Worm (Caenorhabditis elegans) whole organism, L2 larva: Measurements from ENCODE around the gene C48B4.10.
A peak's percentile ranks its signal among the peaks of the same experiment; 100 is the strongest.

Source experiments
- C34F6.9 ChIP-seq: fragments of 150-350 bp; optimal IDR thresholded peaks from 2 replicates; lab custom pipeline; 2014; ENCODE audit warnings: missing biosample characterization, missing genetic modification characterization
- R02D3.7 ChIP-seq: fragments of 150-350 bp; optimal IDR thresholded peaks from 2 replicates; lab custom pipeline; 2014; ENCODE audit warnings: missing biosample characterization, missing genetic modification characterization
- Y55F3AM.14 ChIP-seq: fragments of 200-800 bp; sonication (Bioruptor generic); optimal IDR thresholded peaks from 2 replicates; lab custom pipeline; 2018; ENCODE audit warnings: mild to moderate bottlenecking, missing genetic modification characterization, missing compliant biosample characterization
- ZK546.5 ChIP-seq: sonication (generic microtip); optimal IDR thresholded peaks from 2 replicates; lab custom pipeline; 2017; ENCODE audit warnings: missing biosample characterization, missing genetic modification characterization
- alr-1 ChIP-seq: fragments of 150-350 bp; optimal IDR thresholded peaks from 2 replicates; lab custom pipeline; 2014; ENCODE audit warnings: missing biosample characterization, missing genetic modification characterization
- aly-2 ChIP-seq: fragments of 150-350 bp; optimal IDR thresholded peaks from 2 replicates; lab custom pipeline; 2014; ENCODE audit warnings: missing biosample characterization, missing genetic modification characterization
- blmp-1 ChIP-seq: sonication (generic microtip); optimal IDR thresholded peaks from 2 replicates; lab custom pipeline; 2017; ENCODE audit warnings: missing genetic modification characterization, mild to moderate bottlenecking, missing compliant biosample characterization, antibody characterized with exemption, moderate library complexity; ENCODE audit not compliant: insufficient read depth
- ceh-16 ChIP-seq: fragments of 150-350 bp; optimal IDR thresholded peaks from 2 replicates; lab custom pipeline; 2014; ENCODE audit warnings: missing biosample characterization, missing genetic modification characterization
- ceh-82 ChIP-seq: fragments of 150-350 bp; optimal IDR thresholded peaks from 2 replicates; lab custom pipeline; 2014; ENCODE audit warnings: missing biosample characterization, missing genetic modification characterization
- crh-2 ChIP-seq: sonication (generic microtip); optimal IDR thresholded peaks from 2 replicates; lab custom pipeline; 2017; ENCODE audit warnings: missing biosample characterization, missing genetic modification characterization
- dmd-4 ChIP-seq: sonication (generic microtip); optimal IDR thresholded peaks from 2 replicates; lab custom pipeline; 2017; ENCODE audit warnings: missing biosample characterization, missing genetic modification characterization
- egl-27 ChIP-seq: sonication (generic microtip); optimal IDR thresholded peaks from 3 replicates; lab custom pipeline; 2017; ENCODE audit warnings: missing biosample characterization, missing genetic modification reagents, missing genetic modification characterization
- elt-1 ChIP-seq: fragments of 150-350 bp; optimal IDR thresholded peaks from 2 replicates; lab custom pipeline; 2014; ENCODE audit warnings: missing biosample characterization, missing genetic modification characterization
- fos-1 ChIP-seq: fragments of 150-350 bp; optimal IDR thresholded peaks from 2 replicates; lab custom pipeline; 2014; ENCODE audit warnings: missing biosample characterization, missing genetic modification characterization
- gmeb-1 ChIP-seq: fragments of 150-350 bp; optimal IDR thresholded peaks from 2 replicates; lab custom pipeline; 2014; ENCODE audit warnings: missing biosample characterization, missing genetic modification characterization
- lin-11 ChIP-seq: fragments of 150-350 bp; sonication (generic microtip); optimal IDR thresholded peaks from 2 replicates; lab custom pipeline; 2014; ENCODE audit warnings: missing biosample characterization, missing genetic modification characterization, inconsistent platforms, mixed read lengths
- lin-13 ChIP-seq: fragments of 150-350 bp; optimal IDR thresholded peaks from 2 replicates; lab custom pipeline; 2014; ENCODE audit warnings: missing biosample characterization, missing genetic modification reagents, missing genetic modification characterization
- lin-39 ChIP-seq: fragments of 150-350 bp; optimal IDR thresholded peaks from 2 replicates; lab custom pipeline; 2014; ENCODE audit warnings: missing biosample characterization, missing genetic modification reagents, missing genetic modification characterization
- lsy-2 ChIP-seq, 2 experiments: fragments of 150-350 bp in 1 of 2; sonication (generic microtip) in 1 of 2; optimal IDR thresholded peaks; 2 replicates each; lab custom pipeline; 2014 to 2017; ENCODE audit warnings: missing biosample characterization in 2 of 2, missing genetic modification characterization in 2 of 2
- mbf-1 ChIP-seq: sonication (generic microtip); optimal IDR thresholded peaks from 2 replicates; lab custom pipeline; 2017; ENCODE audit warnings: missing biosample characterization, missing genetic modification characterization
- mdl-1 ChIP-seq, 2 experiments: fragments of 150-350 bp in 1 of 2; sonication (generic microtip) in 1 of 2; optimal IDR thresholded peaks; 2 replicates each; lab custom pipeline; 2017; ENCODE audit warnings: missing biosample characterization in 2 of 2, missing genetic modification characterization in 2 of 2
- nhr-10 ChIP-seq: sonication (generic microtip); optimal IDR thresholded peaks from 2 replicates; lab custom pipeline; 2017; ENCODE audit warnings: missing biosample characterization, missing genetic modification characterization
- nhr-12 ChIP-seq: fragments of 150-350 bp; optimal IDR thresholded peaks from 2 replicates; lab custom pipeline; 2014; ENCODE audit warnings: missing biosample characterization, missing genetic modification characterization
- nhr-129 ChIP-seq: fragments of 150-350 bp; optimal IDR thresholded peaks from 2 replicates; lab custom pipeline; 2014; ENCODE audit warnings: missing biosample characterization, missing genetic modification characterization
- nhr-21 ChIP-seq: fragments of 150-350 bp; optimal IDR thresholded peaks from 2 replicates; lab custom pipeline; 2014; ENCODE audit warnings: missing biosample characterization, missing genetic modification characterization
- nhr-23 ChIP-seq: fragments of 150-350 bp; optimal IDR thresholded peaks from 2 replicates; lab custom pipeline; 2014; ENCODE audit warnings: missing biosample characterization, missing genetic modification reagents, missing genetic modification characterization
- nhr-237 ChIP-seq: fragments of 150-350 bp; optimal IDR thresholded peaks from 2 replicates; lab custom pipeline; 2014; ENCODE audit warnings: missing biosample characterization, missing genetic modification characterization
- nhr-25 ChIP-seq: fragments of 150-350 bp; sonication (generic microtip); optimal IDR thresholded peaks from 3 replicates; lab custom pipeline; 2014; ENCODE audit warnings: missing biosample characterization, missing genetic modification characterization
- nhr-6 ChIP-seq: fragments of 150-350 bp; optimal IDR thresholded peaks from 2 replicates; lab custom pipeline; 2014; ENCODE audit warnings: missing biosample characterization, missing genetic modification characterization
- peb-1 ChIP-seq: fragments of 150-350 bp; optimal IDR thresholded peaks from 2 replicates; lab custom pipeline; 2014; ENCODE audit warnings: missing biosample characterization, missing genetic modification characterization
- sem-4 ChIP-seq: fragments of 150-350 bp; optimal IDR thresholded peaks from 2 replicates; lab custom pipeline; 2014; ENCODE audit warnings: missing biosample characterization, missing genetic modification reagents, missing genetic modification characterization
- skn-1 ChIP-seq: sonication (generic microtip); optimal IDR thresholded peaks from 2 replicates; lab custom pipeline; 2017; ENCODE audit warnings: missing biosample characterization, missing genetic modification characterization
- sma-9 ChIP-seq, 2 experiments: fragments of 150-350 bp in 1 of 2; sonication (generic microtip) in 1 of 2; optimal IDR thresholded peaks; 2 replicates each; lab custom pipeline; 2014 to 2016; ENCODE audit warnings: missing genetic modification characterization in 2 of 2, mild to moderate bottlenecking in 1 of 2, missing biosample characterization in 1 of 2, missing compliant biosample characterization in 1 of 2, missing genetic modification reagents in 1 of 2, moderate library complexity in 1 of 2
- unc-39 ChIP-seq: fragments of 150-350 bp; optimal IDR thresholded peaks from 2 replicates; lab custom pipeline; 2014; ENCODE audit warnings: missing biosample characterization, missing genetic modification characterization
- unc-55 ChIP-seq: fragments of 150-350 bp; sonication (generic microtip); optimal IDR thresholded peaks from 3 replicates; lab custom pipeline; 2014; ENCODE audit warnings: missing biosample characterization, missing genetic modification reagents, missing genetic modification characterization
- unc-62 ChIP-seq: fragments of 150-350 bp; optimal IDR thresholded peaks from 2 replicates; lab custom pipeline; 2014; ENCODE audit warnings: missing biosample characterization, missing genetic modification reagents, missing genetic modification characterization
- zag-1 ChIP-seq: fragments of 150-350 bp; optimal IDR thresholded peaks from 2 replicates; lab custom pipeline; 2014; ENCODE audit warnings: missing biosample characterization, missing genetic modification characterization
- ztf-1 ChIP-seq: fragments of 200-800 bp; sonication (Bioruptor generic); conservative IDR thresholded peaks from 2 replicates; pipeline ENCODE4 v1.3.6; 2022; ENCODE audit warnings: missing genetic modification characterization, missing compliant biosample characterization
- ztf-11 ChIP-seq: sonication (generic microtip); optimal IDR thresholded peaks from 2 replicates; lab custom pipeline; 2017; ENCODE audit warnings: missing biosample characterization, missing genetic modification characterization
- ztf-4 ChIP-seq: fragments of 150-350 bp; optimal IDR thresholded peaks from 2 replicates; lab custom pipeline; 2014; ENCODE audit warnings: missing biosample characterization, missing genetic modification characterization

Gene C48B4.10

DNA sequence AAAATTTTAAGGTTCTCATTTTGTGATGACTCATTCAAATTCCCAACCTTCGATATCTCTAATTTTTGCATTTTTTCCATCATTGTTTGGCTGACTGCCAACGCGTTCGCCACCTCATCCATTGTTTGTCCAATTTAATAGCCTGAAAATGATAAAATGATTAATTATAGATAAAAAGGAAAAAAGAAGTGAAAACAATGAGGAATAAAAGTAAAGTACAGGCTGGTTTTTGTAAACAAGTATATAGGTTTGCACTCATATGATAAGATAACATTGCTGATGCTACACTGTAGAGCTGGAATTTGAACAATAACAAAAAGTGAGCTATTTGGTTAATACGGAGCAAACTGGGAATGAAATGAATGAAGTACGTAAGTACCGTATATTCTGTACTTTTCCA lies 17.9 kb upstream of the C48B4.10 start, which contains the start of gene C48B4.3:
TSS of gene C48B4.3 (minus strand) at position 149 of the 400 bp plus-strand sequence.
- TF ChIP-seq nhr-12 (tag; lab: Kevin White, UChicago) (no peak), gmeb-1 (tag; lab: Kevin White, UChicago) (no peak), unc-55 (no peak), egl-27 (tag; lab: Kevin White, UChicago) (no peak), fos-1 (tag; lab: Kevin White, UChicago) (peak; percentile 5)
- TF ChIP-seq, all 48 proteins: peak for 1

DNA sequence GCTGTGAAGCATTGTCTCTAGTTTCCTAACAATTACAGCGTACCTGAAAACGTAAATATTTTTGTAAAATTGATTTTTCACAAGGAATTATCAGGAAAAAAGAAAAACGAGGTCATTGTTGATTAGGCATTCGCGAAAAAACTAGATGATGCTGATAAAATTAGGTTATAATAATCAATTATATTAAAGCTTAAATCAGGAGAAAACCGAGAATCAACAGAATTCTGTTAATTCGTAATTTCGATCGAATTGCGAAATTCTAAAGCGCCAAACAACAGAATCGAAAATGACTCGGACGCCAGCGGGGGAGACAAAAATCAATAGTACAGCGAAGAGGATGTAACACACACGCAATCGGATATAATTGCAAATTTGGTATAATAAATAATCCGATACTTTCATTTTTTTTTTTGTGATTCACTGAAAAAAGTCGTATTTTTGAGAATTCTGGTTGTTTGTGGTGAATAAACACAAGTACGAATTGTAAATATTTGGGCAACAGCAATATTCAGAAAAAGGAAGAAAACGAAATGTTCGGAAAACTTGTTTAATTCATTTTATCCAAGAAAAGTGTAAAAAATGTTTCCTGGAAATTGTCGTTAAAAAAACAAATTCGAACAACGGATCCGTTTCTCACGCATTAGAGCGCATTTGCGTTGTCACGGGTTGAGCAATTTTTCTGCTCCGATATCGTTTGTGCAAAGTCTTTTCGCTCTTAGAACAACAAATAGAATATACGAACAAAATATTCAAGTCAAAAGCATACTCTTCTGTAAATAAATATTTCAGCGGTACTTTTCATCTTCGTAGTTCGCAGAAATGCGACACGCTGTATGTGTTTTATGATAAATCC lies 16.0 kb upstream of the C48B4.10 start, which contains the start of gene ced-7:
TSS of gene ced-7 (minus strand) at position 51 of the 853 bp plus-strand sequence.
- no peak for TF ChIP-seq Y55F3AM.14 (GFP tag; lab: Kevin White, UChicago)
- peak; percentile 44 for TF ChIP-seq unc-55
- TF ChIP-seq nhr-12 (tag; lab: Kevin White, UChicago) = no peak
- peak; percentile 60 for TF ChIP-seq nhr-129 (tag; lab: Kevin White, UChicago)
- TF ChIP-seq zag-1 (tag; lab: Kevin White, UChicago) = no peak
- peak; percentile 22 for TF ChIP-seq crh-2 (tag; lab: Kevin White, UChicago)
- peak; percentile 18 for TF ChIP-seq lin-13 (GFP tag; lab: Kevin White, UChicago)
- peak in 1 of 2 experiments; percentile 54 for TF ChIP-seq lsy-2 (tag; optimal IDR thresholded peaks at IDR 0.05; lab: Kevin White, UChicago)
- TF ChIP-seq fos-1 (tag; lab: Kevin White, UChicago) = no peak
- TF ChIP-seq nhr-21 (tag; lab: Kevin White, UChicago) = no peak
- TF ChIP-seq nhr-6 (tag; lab: Kevin White, UChicago) = no peak
- TF ChIP-seq ceh-82 (tag; lab: Kevin White, UChicago) = no peak
- peak; percentile 75 for TF ChIP-seq C34F6.9 (tag; lab: Kevin White, UChicago)
- no peak for TF ChIP-seq peb-1
- TF ChIP-seq skn-1 = no peak
- TF ChIP-seq elt-1 (tag; lab: Kevin White, UChicago) = no peak

- no peak for TF ChIP-seq nhr-6 (tag; lab: Kevin White, UChicago)
- TF ChIP-seq gmeb-1 (tag; lab: Kevin White, UChicago) = peak; percentile 72
- TF ChIP-seq aly-2 (tag; lab: Kevin White, UChicago) = no peak
- TF ChIP-seq lin-39 (tag; lab: Kevin White, UChicago) = no peak
- no peak for TF ChIP-seq nhr-21 (tag; lab: Kevin White, UChicago)
- TF ChIP-seq lsy-2 (tag; optimal IDR thresholded peaks at IDR 0.05; lab: Kevin White, UChicago) = peak in 1 of 2 experiments; percentile 48
- TF ChIP-seq lin-13 (GFP tag; lab: Kevin White, UChicago) = no peak
- no peak for TF ChIP-seq mbf-1 (tag; lab: Kevin White, UChicago)
Measured at ce11 chrIII:9570869-9571268, 6.6 kb upstream of the C48B4.10 start.

ce11 chrIII:9568451-9568850 lies 4.1 kb upstream of the C48B4.10 start, which contains the start of gene C48B4.13:
C48B4.13 (plus strand) TSS chrIII:9568751.
- TF ChIP-seq blmp-1 (no peak), ztf-4 (tag; lab: Kevin White, UChicago) (no peak), ztf-11 (tag; lab: Kevin White, UChicago) (no peak), ZK546.5 (no peak), lin-11 (no peak), gmeb-1 (tag; lab: Kevin White, UChicago) (no peak), nhr-6 (tag; lab: Kevin White, UChicago) (no peak), nhr-23 (no peak), dmd-4 (tag; lab: Kevin White, UChicago) (no peak), nhr-25 (no peak), ztf-1 (GFP tag; lab: Robert Waterston, UW) (no peak), unc-62 (GFP tag; lab: Kevin White, UChicago) (no peak), aly-2 (tag; lab: Kevin White, UChicago) (no peak), R02D3.7 (no peak), crh-2 (tag; lab: Kevin White, UChicago) (no peak)

- TF ChIP-seq gmeb-1 (tag; lab: Kevin White, UChicago) = no peak
- no peak for TF ChIP-seq sem-4 (tag; lab: Kevin White, UChicago)
- no peak for TF ChIP-seq dmd-4 (tag; lab: Kevin White, UChicago)
- no peak for TF ChIP-seq alr-1
- TF ChIP-seq R02D3.7 = no peak
- TF ChIP-seq nhr-237 (tag; lab: Kevin White, UChicago) = no peak
- TF ChIP-seq lsy-2 (tag; optimal IDR thresholded peaks at IDR 0.05; lab: Kevin White, UChicago) = no peak
- TF ChIP-seq ceh-16 (tag; lab: Kevin White, UChicago) = no peak
- TF ChIP-seq zag-1 (tag; lab: Kevin White, UChicago) = no peak
- no peak for TF ChIP-seq nhr-25
- TF ChIP-seq unc-39 (tag; lab: Kevin White, UChicago) = no peak
- no peak for TF ChIP-seq egl-27 (tag; lab: Kevin White, UChicago)
- TF ChIP-seq sma-9 (GFP tag; optimal IDR thresholded peaks at IDR 0.05; lab: Kevin White, UChicago) = no peak
- no peak for TF ChIP-seq sma-9 (tag; optimal IDR thresholded peaks at IDR 0.05; lab: Kevin White, UChicago)
- no peak for TF ChIP-seq unc-62 (GFP tag; lab: Kevin White, UChicago)
- no peak for TF ChIP-seq mbf-1 (tag; lab: Kevin White, UChicago)
- no peak for TF ChIP-seq nhr-10 (tag; lab: Kevin White, UChicago)
- no peak for TF ChIP-seq skn-1
- TF ChIP-seq ceh-82 (tag; lab: Kevin White, UChicago) = no peak
- no peak for TF ChIP-seq mdl-1 (tag; optimal IDR thresholded peaks at IDR 0.05; lab: Kevin White, UChicago)
Measured at ce11 chrIII:9565973-9566372, 1.7 kb upstream of the C48B4.10 start, which contains the start of gene C48B4.11. C48B4.11 (minus strand) TSS chrIII:9566115.
